Worm (Caenorhabditis elegans): ENCODE data around the gene dao-4.

- no peak for TF ChIP-seq flt-1 (GFP tag; IDR thresholded peaks at IDR 0.05)
- TF ChIP-seq cog-1 (tag; optimal IDR thresholded peaks at IDR 0.05) = no peak
- no peak for TF ChIP-seq med-1 (GFP tag; optimal IDR thresholded peaks at IDR 0.05; ENCODE audit: insufficient read depth)
These were observed 27.8 kb upstream of the dao-4 start, which contains the start of gene ZC374.2 for ce11 chrX:10047325-10047724.

Data from whole organism, midembryonic.